Fruit fly (Drosophila melanogaster): ENCODE results near the gene CG31517.

dm6 chr3R:13943360-13943759, 4.9 kb upstream of the CG31517 start, which contains the start of gene Art9:
- TF ChIP-seq CG8478 (optimal IDR thresholded peaks at IDR 0.05), result no peak
- no peak for TF ChIP-seq psq (optimal IDR thresholded peaks at IDR 0.05)
- TF ChIP-seq pan (optimal IDR thresholded peaks at IDR 0.05), result no peak
- TF ChIP-seq EcR (GFP tag; optimal IDR thresholded peaks at IDR 0.05), result no peak
